Worm (Caenorhabditis elegans): Measurements from ENCODE around the gene epi-1.

Gene epi-1

DNA sequence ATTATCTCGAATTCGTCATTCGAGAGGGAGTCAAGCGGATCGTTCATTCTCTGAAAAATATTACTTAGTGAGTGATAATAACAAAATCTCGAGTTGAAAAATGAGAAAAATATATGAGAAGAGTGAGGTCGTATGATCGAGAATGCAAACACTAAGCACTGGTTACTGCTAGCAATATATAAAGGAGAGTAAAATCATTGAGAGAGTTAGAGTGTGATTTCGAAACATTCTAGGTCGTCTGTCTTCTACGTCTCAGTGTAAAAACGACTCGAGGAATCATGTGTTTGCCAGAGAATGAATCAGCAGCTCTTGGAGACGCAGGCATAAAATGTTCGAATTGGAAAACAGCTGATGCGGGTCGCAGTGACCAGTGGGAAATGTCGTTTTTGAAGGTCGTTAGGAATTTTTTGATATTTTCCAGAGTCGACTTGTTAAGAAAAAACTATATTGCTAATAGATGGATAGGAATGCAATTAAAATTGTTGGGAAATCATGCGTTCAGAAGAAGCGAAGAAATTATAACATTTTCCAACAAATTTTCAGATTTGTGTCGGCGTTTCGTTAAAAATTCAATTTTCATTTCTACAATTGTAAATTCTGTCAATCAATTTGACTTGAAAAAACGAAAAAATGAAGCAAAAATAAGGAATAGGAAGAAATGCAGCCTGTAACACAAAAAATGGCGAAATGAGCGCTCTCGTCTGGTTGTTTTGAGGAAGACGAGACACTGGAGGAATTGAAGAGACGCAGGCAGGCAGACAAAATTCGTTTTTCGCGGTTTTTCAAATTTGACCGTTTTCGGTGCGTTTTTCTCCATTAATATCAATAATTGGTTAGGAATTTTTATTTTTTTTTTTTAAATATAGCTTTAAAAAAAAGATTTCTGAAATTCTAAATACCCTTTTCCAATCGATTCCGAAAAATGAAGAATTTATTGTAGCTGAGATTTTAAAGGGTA is 30.7 kb downstream of the epi-1 start, which contains the start of gene allo-1 (continued):
- TF ChIP-seq snpc-3.4 (tag; optimal IDR thresholded peaks at IDR 0.05) (no peak), dox-1 (GFP tag; IDR thresholded peaks at IDR 0.05) (peak; percentile 28; the same call in 1 of the 2 replicates), tbx-9 (tag; optimal IDR thresholded peaks at IDR 0.05; ENCODE audit: borderline replicate concordance) (no peak), nfya-1 (tag; optimal IDR thresholded peaks at IDR 0.05; ENCODE audit: borderline replicate concordance, insufficient read depth) (no peak), sea-2 (GFP tag; IDR thresholded peaks at IDR 0.05) (no peak), lag-1 (GFP tag; IDR thresholded peaks at IDR 0.05) (no peak), sdz-38 (tag; optimal IDR thresholded peaks at IDR 0.05) (no peak), Y95B8A.8 (GFP tag; IDR thresholded peaks at IDR 0.05) (no peak), chd-7 (tag; optimal IDR thresholded peaks at IDR 0.05) (no peak), lin-35 (GFP tag; optimal IDR thresholded peaks at IDR 0.05) (peak in 1 of 3 experiments; percentile 34), xnd-1 (tag; optimal IDR thresholded peaks at IDR 0.05) (no peak), ztf-22 (GFP tag; optimal IDR thresholded peaks at IDR 0.05) (no peak), tlf-1 (GFP tag; optimal IDR thresholded peaks at IDR 0.05) (no peak), ceh-79 (tag; optimal IDR thresholded peaks at IDR 0.05) (no peak), ZK185.1 (tag; optimal IDR thresholded peaks at IDR 0.05; ENCODE audit: poor library complexity, severe bottlenecking) (peak; percentile 51), fkh-3 (tag; optimal IDR thresholded peaks at IDR 0.05) (no peak), F33H1.4 (GFP tag; IDR thresholded peaks at IDR 0.05) (0 out of 2 replicates have a peak, but pooled peaks have one; percentile 12), nhr-179 (tag; optimal IDR thresholded peaks at IDR 0.05) (no peak), hmg-20 (GFP tag; IDR thresholded peaks at IDR 0.05) (no peak), ceh-91 (GFP tag; IDR thresholded peaks at IDR 0.05) (no peak), D2030.7 (GFP tag; IDR thresholded peaks at IDR 0.05) (no peak), tbp1 (GFP tag; optimal IDR thresholded peaks at IDR 0.05) (peak; percentile 44), mxl-1 (tag; optimal IDR thresholded peaks at IDR 0.05) (no peak), die-1 (tag; optimal IDR thresholded peaks at IDR 0.05) (no peak), madf-6 (GFP tag; IDR thresholded peaks at IDR 0.05) (peak; percentile 64), ekl-4 (GFP tag; IDR thresholded peaks at IDR 0.05) (peak; percentile 42; the same call in 1 of the 2 replicates), snpc-1.3 (tag; optimal IDR thresholded peaks at IDR 0.05; ENCODE audit: insufficient read depth) (no peak), egl-44 (GFP tag; IDR thresholded peaks at IDR 0.05) (no peak), C17E4.6 (GFP tag; IDR thresholded peaks at IDR 0.05) (no peak), ceh-27 (GFP tag; optimal IDR thresholded peaks at IDR 0.05) (peak; percentile 15), B0336.3 (GFP tag; IDR thresholded peaks at IDR 0.05) (peak; percentile 34; the same call in 1 of the 2 replicates), B0035.1 (tag; optimal IDR thresholded peaks at IDR 0.05) (no peak), ztf-6 (GFP tag; IDR thresholded peaks at IDR 0.05) (no peak), dpl-1 (GFP tag; optimal IDR thresholded peaks at IDR 0.05) (peak; percentile 36), mes-4 (tag; optimal IDR thresholded peaks at IDR 0.05) (no peak), gei-17 (GFP tag; optimal IDR thresholded peaks at IDR 0.05) (no peak), egrh-3 (GFP tag; IDR thresholded peaks at IDR 0.05) (no peak), ceh-58 (GFP tag; IDR thresholded peaks at IDR 0.05) (no peak), B0261.1 (tag; optimal IDR thresholded peaks at IDR 0.05) (no peak), let-526 (GFP tag; IDR thresholded peaks at IDR 0.05) (no peak), F37B4.10 (GFP tag; IDR thresholded peaks at IDR 0.05) (no peak), pha-4 (tag; optimal IDR thresholded peaks at IDR 0.05) (peak; percentile 4), dpff-1 (tag; optimal IDR thresholded peaks at IDR 0.05) (no peak), Y53G8AR.9 (GFP tag; conservative IDR thresholded peaks at IDR 0.05) (no peak), rec-8 (tag; optimal IDR thresholded peaks at IDR 0.05) (no peak), efl-1 (GFP tag; optimal IDR thresholded peaks at IDR 0.05) (peak; percentile 62), him-1 (tag; optimal IDR thresholded peaks at IDR 0.05) (no peak)
